Worm (Caenorhabditis elegans) whole organism, L4/young adult: ENCODE measurements around the gene lys-10.

Experiments used
- W03F9.2 ChIP-seq: fragments of 150-350 bp; optimal IDR thresholded peaks from 2 replicates; lab custom pipeline; 2014; ENCODE audit warnings: missing biosample characterization, missing genetic modification characterization
- dao-5 ChIP-seq: sonication (generic microtip); optimal IDR thresholded peaks from 2 replicates; lab custom pipeline; 2016; ENCODE audit warnings: missing genotype, missing genetic modification characterization, moderate library complexity, missing compliant biosample characterization
- him-1 ChIP-seq: sonication (generic microtip); optimal IDR thresholded peaks from 2 replicates; lab custom pipeline; 2016; ENCODE audit warnings: missing genotype, missing genetic modification reagents, missing genetic modification characterization, missing compliant biosample characterization

- TF ChIP-seq him-1 (tag; lab: Kevin White, UChicago) (no peak), W03F9.2 (tag; lab: Kevin White, UChicago) (no peak), dao-5 (no peak)
Measured at ce11 chrIV:8299636-8300035, 33.0 kb upstream of the lys-10 start, which contains the start of gene F35H10.6.
